Worm (Caenorhabditis elegans): ENCODE data around the gene Y72A10A.1.

DNA sequence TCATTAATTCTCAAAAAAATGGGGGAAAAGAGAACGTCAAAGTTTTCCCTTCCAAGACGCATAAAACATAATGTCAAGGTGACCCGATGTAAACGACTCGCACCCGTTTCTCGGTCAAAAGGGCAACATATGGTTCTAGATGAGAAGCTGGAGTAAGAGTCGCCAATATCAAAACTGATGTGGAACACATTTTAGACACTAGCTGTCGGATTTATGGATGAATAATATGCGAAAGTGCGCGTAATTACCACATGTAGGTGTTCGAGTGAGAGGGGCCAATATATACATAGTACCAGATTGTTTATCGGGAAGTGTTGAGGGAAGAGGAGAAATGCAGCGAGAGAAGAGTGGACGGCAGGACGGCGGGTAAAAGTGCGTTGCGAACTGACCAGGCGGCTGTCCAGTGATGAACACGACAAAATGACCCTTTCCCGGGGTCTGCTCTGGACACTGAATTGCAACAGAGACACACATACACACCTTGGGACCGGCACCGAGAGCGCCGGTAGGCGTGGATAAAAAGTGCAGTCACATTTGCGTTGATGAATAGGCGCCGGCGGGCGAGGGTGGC is 12.9 kb upstream of the Y72A10A.1 start:
- no peak for TF ChIP-seq lin-13 (GFP tag; optimal IDR thresholded peaks at IDR 0.05)
- TF ChIP-seq lin-15B (tag; optimal IDR thresholded peaks at IDR 0.05) = no peak
- TF ChIP-seq pqm-1 (tag; optimal IDR thresholded peaks at IDR 0.05) = no peak
- TF ChIP-seq zag-1 (tag; optimal IDR thresholded peaks at IDR 0.05) = no peak
- no peak for TF ChIP-seq nhr-237 (tag; optimal IDR thresholded peaks at IDR 0.05)
